Worm (Caenorhabditis elegans) whole organism, L4/young adult: ENCODE data around the gene phy-2.

Source experiments
- W03F9.2 ChIP-seq: fragments of 150-350 bp; optimal IDR thresholded peaks from 2 replicates; lab custom pipeline; 2014; ENCODE audit warnings: missing biosample characterization, missing genetic modification characterization
- dao-5 ChIP-seq: sonication (generic microtip); optimal IDR thresholded peaks from 2 replicates; lab custom pipeline; 2016; ENCODE audit warnings: missing genotype, missing genetic modification characterization, moderate library complexity, missing compliant biosample characterization
- him-1 ChIP-seq: sonication (generic microtip); optimal IDR thresholded peaks from 2 replicates; lab custom pipeline; 2016; ENCODE audit warnings: missing genotype, missing genetic modification reagents, missing genetic modification characterization, missing compliant biosample characterization

ce11 chrIV:12165432-12166078 lies 50.2 kb downstream of the phy-2 start:
- TF ChIP-seq W03F9.2 (tag; lab: Kevin White, UChicago) (no peak), dao-5 (tag; lab: Kevin White, UChicago) (no peak), him-1 (tag; lab: Kevin White, UChicago) (no peak)
